Worm (Caenorhabditis elegans) whole organism, early embryonic: ENCODE data around the gene clec-195.

Experiments used
- aly-1 ChIP-seq: sonication (generic microtip); optimal IDR thresholded peaks from 2 replicates; lab custom pipeline; 2016; ENCODE audit warnings: missing genetic modification characterization, missing compliant biosample characterization
- ama-1 ChIP-seq: fragments of 150-350 bp; optimal IDR thresholded peaks from 2 replicates; lab custom pipeline; 2014
- ceh-36 ChIP-seq: sonication (generic microtip); optimal IDR thresholded peaks from 2 replicates; lab custom pipeline; 2016; ENCODE audit warnings: missing genetic modification characterization, inconsistent platforms, missing compliant biosample characterization
- ets-7 ChIP-seq: sonication (generic microtip); optimal IDR thresholded peaks from 2 replicates; lab custom pipeline; 2016; ENCODE audit warnings: missing genotype, missing genetic modification characterization, missing compliant biosample characterization
- flt-1 ChIP-seq: fragments of 200-800 bp; sonication (Bioruptor generic); IDR thresholded peaks from 2 replicates; pipeline ENCODE4 v1.3.6; 2022; ENCODE audit warnings: missing genetic modification characterization, missing compliant biosample characterization
- hmg-4 ChIP-seq: fragments of 200-800 bp; sonication (Bioruptor generic); optimal IDR thresholded peaks from 2 replicates; lab custom pipeline; 2018; ENCODE audit warnings: mild to moderate bottlenecking, missing genetic modification characterization, missing compliant biosample characterization
- hnd-1 ChIP-seq: sonication (generic microtip); optimal IDR thresholded peaks from 2 replicates; lab custom pipeline; 2016; ENCODE audit warnings: missing genetic modification characterization, missing compliant biosample characterization
- pes-1 ChIP-seq: fragments of 200-800 bp; sonication (Bioruptor generic); IDR thresholded peaks from 2 replicates; pipeline ENCODE4 v1.3.6; 2022; ENCODE audit warnings: missing genetic modification reagents, missing genetic modification characterization, missing compliant biosample characterization
- scrt-1 ChIP-seq: fragments of 200-800 bp; sonication (Bioruptor generic); IDR thresholded peaks from 2 replicates; pipeline ENCODE4 v1.3.6; 2022; ENCODE audit warnings: missing genetic modification characterization, missing compliant biosample characterization

- no peak for TF ChIP-seq ama-1 (lab: Kevin White, UChicago)
- TF ChIP-seq aly-1 = no peak
- no peak for TF ChIP-seq hmg-4 (GFP tag; lab: Kevin White, UChicago)
- no peak for TF ChIP-seq hnd-1 (tag; lab: Kevin White, UChicago)
- TF ChIP-seq flt-1 (GFP tag; lab: Robert Waterston, UW) = no peak
- no peak for TF ChIP-seq scrt-1 (GFP tag; lab: Robert Waterston, UW)
- no peak for TF ChIP-seq ets-7 (tag; lab: Kevin White, UChicago)
- no peak for TF ChIP-seq ceh-36
- TF ChIP-seq pes-1 (GFP tag; lab: Robert Waterston, UW) = no peak
Measured at ce11 chrIV:17093701-17094100, 48.1 kb upstream of the clec-195 start, which contains the start of gene Y116A8C.29.
